Worm (Caenorhabditis elegans) whole organism, young adult: ENCODE results near the gene T09F5.1.

ENCODE experiments used
- B0019.2 ChIP-seq: fragments of 200-800 bp; sonication (Bioruptor generic); conservative IDR thresholded peaks from 2 replicates; pipeline ENCODE4 v1.3.6; 2022; ENCODE audit warnings: missing genetic modification reagents, missing genetic modification characterization, missing compliant biosample characterization
- Y53G8AR.9 ChIP-seq: fragments of 200-800 bp; sonication (Bioruptor generic); conservative IDR thresholded peaks from 2 replicates; pipeline ENCODE4 v1.3.6; 2022; ENCODE audit warnings: missing genetic modification reagents, missing genetic modification characterization, missing compliant biosample characterization
- ama-1 ChIP-seq, 3 experiments: fragments of 150-350 bp in 1 of 3; sonication (generic microtip) in 2 of 3; optimal IDR thresholded peaks; 2 replicates each; lab custom pipeline; 2014 to 2018; ENCODE audit warnings: missing biosample characterization in 2 of 3, missing genetic modification characterization in 2 of 3, missing genetic modification reagents in 2 of 3
- ceh-40 ChIP-seq: fragments of 200-800 bp; sonication (Bioruptor generic); IDR thresholded peaks from 2 replicates; pipeline ENCODE4 v1.3.6; 2022; ENCODE audit warnings: missing genetic modification characterization, missing compliant biosample characterization
- die-1 ChIP-seq: sonication (generic microtip); optimal IDR thresholded peaks from 2 replicates; lab custom pipeline; 2016; ENCODE audit warnings: missing genotype, mild to moderate bottlenecking, missing genetic modification characterization, missing compliant biosample characterization
- pha-4 ChIP-seq: fragments of 150-350 bp; sonication (generic microtip); optimal IDR thresholded peaks from 2 replicates; lab custom pipeline; 2014; ENCODE audit warnings: missing biosample characterization, missing genetic modification reagents, missing genetic modification characterization
- ztf-6 ChIP-seq: fragments of 200-800 bp; sonication (Bioruptor generic); IDR thresholded peaks from 2 replicates; pipeline ENCODE4 v1.3.6; 2022; ENCODE audit warnings: missing genetic modification reagents, missing genetic modification characterization, missing compliant biosample characterization

- TF ChIP-seq ztf-6 (GFP tag; lab: Robert Waterston, UW), result no peak
- no peak for TF ChIP-seq pha-4 (tag; lab: Kevin White, UChicago)
- no peak for TF ChIP-seq B0019.2 (GFP tag; lab: Robert Waterston, UW)
- no peak for TF ChIP-seq ceh-40
- no peak for TF ChIP-seq Y53G8AR.9 (GFP tag; lab: Robert Waterston, UW)
- TF ChIP-seq ama-1 (optimal IDR thresholded peaks at IDR 0.05; lab: Kevin White, UChicago), result no peak
- TF ChIP-seq ama-1 (GFP tag; optimal IDR thresholded peaks at IDR 0.05; lab: Kevin White, UChicago), result no peak
- no peak for TF ChIP-seq die-1 (tag; lab: Kevin White, UChicago)
These were observed 39.6 kb upstream of the T09F5.1 start, which contains the start of gene Y75B12A.2 for ce11 chrV:15109260-15109659.
